Fruit fly (Drosophila melanogaster): Measurements from ENCODE around the gene SA1.
A peak's percentile ranks its signal among the peaks of the same experiment; 100 is the strongest.

dm6 chr2L:6920661-6921359 lies 29.4 kb upstream of the SA1 start, which contains the start of gene Hrb27C:
- TF ChIP-seq Rel (GFP tag; optimal IDR thresholded peaks at IDR 0.05) = no peak
- TF ChIP-seq Rel (tag; optimal IDR thresholded peaks at IDR 0.05) = no peak
- TF ChIP-seq lola (GFP tag; optimal IDR thresholded peaks at IDR 0.05) = peak; percentile 34
- TF ChIP-seq CG32264 (GFP tag; optimal IDR thresholded peaks at IDR 0.05) = no peak
- TF ChIP-seq psq (GFP tag; optimal IDR thresholded peaks at IDR 0.05) = no peak
- TF ChIP-seq Mio (GFP tag; optimal IDR thresholded peaks at IDR 0.05) = no peak
- TF ChIP-seq pan (optimal IDR thresholded peaks at IDR 0.05) = no peak
- TF ChIP-seq Myc (optimal IDR thresholded peaks at IDR 0.05) = no peak
- no peak for TF ChIP-seq jim (GFP tag; optimal IDR thresholded peaks at IDR 0.05)
- TF ChIP-seq Hr83 (GFP tag; optimal IDR thresholded peaks at IDR 0.05; ENCODE audit: poor library complexity, severe bottlenecking) = peak; percentile 45
- TF ChIP-seq h (GFP tag; optimal IDR thresholded peaks at IDR 0.05) = no peak
- no peak for TF ChIP-seq Jra (GFP tag; optimal IDR thresholded peaks at IDR 0.05)

Measured in whole organism, wandering third instar larva.